Worm (Caenorhabditis elegans): Measurements from ENCODE around the gene insc-1.

- TF ChIP-seq hmg-4 (GFP tag; optimal IDR thresholded peaks at IDR 0.05) (no peak), ama-1 (optimal IDR thresholded peaks at IDR 0.05) (no peak), pes-1 (GFP tag; IDR thresholded peaks at IDR 0.05) (no peak), tra-4 (tag; optimal IDR thresholded peaks at IDR 0.05) (no peak)
Measured at ce11 chrII:7348063-7348462, 10.6 kb upstream of the insc-1 start.

Measured in whole organism, early embryonic.